Worm (Caenorhabditis elegans) whole organism, young adult: Measurements from ENCODE around the gene gba-3.

Experiments used
- B0336.3 ChIP-seq: fragments of 200-800 bp; sonication (Bioruptor generic); IDR thresholded peaks from 2 replicates; pipeline ENCODE4 v1.3.6; 2022; ENCODE audit warnings: missing genetic modification characterization, missing compliant biosample characterization
- C06A6.2 ChIP-seq: fragments of 200-800 bp; sonication (Bioruptor generic); conservative IDR thresholded peaks from 2 replicates; pipeline ENCODE4 v1.3.6; 2022; ENCODE audit warnings: missing genetic modification characterization, missing compliant biosample characterization
- C17E4.6 ChIP-seq: fragments of 200-800 bp; sonication (Bioruptor generic); IDR thresholded peaks from 2 replicates; pipeline ENCODE4 v1.3.6; 2022; ENCODE audit warnings: missing genetic modification reagents, missing genetic modification characterization, missing compliant biosample characterization
- F10E7.11 ChIP-seq: sonication (generic microtip); optimal IDR thresholded peaks from 2 replicates; lab custom pipeline; 2017; ENCODE audit warnings: mild to moderate bottlenecking, missing genetic modification characterization, moderate library complexity, missing compliant biosample characterization
- F22D6.2 ChIP-seq: sonication (generic microtip); optimal IDR thresholded peaks from 2 replicates; lab custom pipeline; 2016; ENCODE audit warnings: mild to moderate bottlenecking, missing genetic modification characterization, missing compliant biosample characterization
- F52B5.7 ChIP-seq: sonication (generic microtip); optimal IDR thresholded peaks from 2 replicates; lab custom pipeline; 2016; ENCODE audit warnings: mild to moderate bottlenecking, missing genetic modification characterization, missing compliant biosample characterization
- F55B11.4 ChIP-seq: sonication (generic microtip); optimal IDR thresholded peaks from 2 replicates; lab custom pipeline; 2016; ENCODE audit warnings: missing compliant biosample characterization, missing genetic modification characterization, borderline replicate concordance; ENCODE audit not compliant: insufficient read depth
- K12H6.12 ChIP-seq: fragments of 200-800 bp; sonication (Bioruptor generic); optimal IDR thresholded peaks from 2 replicates; lab custom pipeline; 2018; ENCODE audit warnings: mild to moderate bottlenecking, missing genetic modification characterization, missing compliant biosample characterization
- T07F8.4 ChIP-seq: sonication (generic microtip); optimal IDR thresholded peaks from 2 replicates; lab custom pipeline; 2016; ENCODE audit warnings: mild to moderate bottlenecking, missing genetic modification characterization, moderate library complexity, missing compliant biosample characterization
- Y67H2A.10 ChIP-seq: fragments of 200-800 bp; sonication (Bioruptor generic); conservative IDR thresholded peaks from 2 replicates; pipeline ENCODE4 v1.3.6; 2022; ENCODE audit warnings: missing genetic modification reagents, missing genetic modification characterization, missing compliant biosample characterization
- akir-1 ChIP-seq: fragments of 200-800 bp; sonication (Bioruptor generic); optimal IDR thresholded peaks from 2 replicates; lab custom pipeline; 2018; ENCODE audit warnings: mild to moderate bottlenecking, missing genetic modification characterization, moderate library complexity, missing compliant biosample characterization
- ama-1 ChIP-seq, 3 experiments: fragments of 150-350 bp in 1 of 3; sonication (generic microtip) in 2 of 3; optimal IDR thresholded peaks; 2 replicates each; lab custom pipeline; 2014 to 2018; ENCODE audit warnings: missing biosample characterization in 2 of 3, missing genetic modification characterization in 2 of 3, missing genetic modification reagents in 2 of 3
- aptf-2 ChIP-seq: fragments of 200-800 bp; sonication (Bioruptor generic); conservative IDR thresholded peaks from 2 replicates; pipeline ENCODE4 v1.3.6; 2022; ENCODE audit warnings: missing genetic modification reagents, missing genetic modification characterization, missing compliant biosample characterization
- aptf-3 ChIP-seq: fragments of 200-800 bp; sonication (Bioruptor generic); IDR thresholded peaks from 2 replicates; pipeline ENCODE4 v1.3.6; 2022; ENCODE audit warnings: missing genetic modification characterization, missing compliant biosample characterization
- attf-5 ChIP-seq: fragments of 200-800 bp; sonication (Bioruptor generic); optimal IDR thresholded peaks from 2 replicates; lab custom pipeline; 2018; ENCODE audit warnings: mild to moderate bottlenecking, missing genetic modification characterization, missing compliant biosample characterization
- bed-1 ChIP-seq: fragments of 200-800 bp; sonication (Bioruptor generic); IDR thresholded peaks from 2 replicates; pipeline ENCODE4 v1.3.6; 2022; ENCODE audit warnings: missing genetic modification reagents, missing genetic modification characterization, missing compliant biosample characterization
- bed-2 ChIP-seq: fragments of 200-800 bp; sonication (Bioruptor generic); IDR thresholded peaks from 2 replicates; pipeline ENCODE4 v1.3.6; 2022; ENCODE audit warnings: missing genetic modification reagents, missing genetic modification characterization, missing compliant biosample characterization
- ceh-40 ChIP-seq: fragments of 200-800 bp; sonication (Bioruptor generic); IDR thresholded peaks from 2 replicates; pipeline ENCODE4 v1.3.6; 2022; ENCODE audit warnings: missing genetic modification characterization, missing compliant biosample characterization
- efl-1 ChIP-seq: fragments of 150-350 bp; optimal IDR thresholded peaks from 2 replicates; lab custom pipeline; 2014; ENCODE audit warnings: missing biosample characterization, missing genetic modification reagents, missing genetic modification characterization
- egrh-3 ChIP-seq: fragments of 200-800 bp; sonication (Bioruptor generic); IDR thresholded peaks from 2 replicates; pipeline ENCODE4 v1.3.6; 2022; ENCODE audit warnings: missing genetic modification reagents, missing genetic modification characterization, missing compliant biosample characterization
- ekl-4 ChIP-seq: fragments of 200-800 bp; sonication (Bioruptor generic); IDR thresholded peaks from 2 replicates; pipeline ENCODE4 v1.3.6; 2022; ENCODE audit warnings: missing genetic modification reagents, missing genetic modification characterization, missing compliant biosample characterization
- ets-4 ChIP-seq: fragments of 200-800 bp; sonication (Bioruptor generic); optimal IDR thresholded peaks from 2 replicates; lab custom pipeline; 2018; ENCODE audit warnings: mild to moderate bottlenecking, missing genetic modification characterization, missing compliant biosample characterization
- fkh-3 ChIP-seq: sonication (generic microtip); optimal IDR thresholded peaks from 2 replicates; lab custom pipeline; 2016; ENCODE audit warnings: mild to moderate bottlenecking, missing genetic modification characterization, missing compliant biosample characterization
- hsf-1 ChIP-seq: fragments of 200-800 bp; sonication (Bioruptor generic); IDR thresholded peaks from 2 replicates; pipeline ENCODE4 v1.3.6; 2022; ENCODE audit warnings: missing genetic modification reagents, missing genetic modification characterization, missing compliant biosample characterization
- lin-26 ChIP-seq: fragments of 200-800 bp; sonication (Bioruptor generic); IDR thresholded peaks from 2 replicates; pipeline ENCODE4 v1.3.6; 2022; ENCODE audit warnings: missing genetic modification reagents, missing genetic modification characterization, missing compliant biosample characterization
- lsl-1 ChIP-seq: fragments of 200-800 bp; sonication (Bioruptor generic); optimal IDR thresholded peaks from 2 replicates; lab custom pipeline; 2018; ENCODE audit warnings: mild to moderate bottlenecking, missing genetic modification characterization, moderate library complexity, missing compliant biosample characterization
- mel-28 ChIP-seq: sonication (generic microtip); optimal IDR thresholded peaks from 2 replicates; lab custom pipeline; 2016; ENCODE audit warnings: borderline replicate concordance, mild to moderate bottlenecking, missing genetic modification characterization, missing compliant biosample characterization
- mes-4 ChIP-seq: sonication (generic microtip); optimal IDR thresholded peaks from 2 replicates; lab custom pipeline; 2016; ENCODE audit warnings: missing genotype, missing genetic modification characterization, missing compliant biosample characterization
- nfyb-1 ChIP-seq: fragments of 200-800 bp; sonication (Bioruptor generic); IDR thresholded peaks from 2 replicates; pipeline ENCODE4 v1.3.6; 2022; ENCODE audit warnings: missing genetic modification reagents, missing genetic modification characterization, missing compliant biosample characterization
- nhr-90 ChIP-seq: sonication (generic microtip); optimal IDR thresholded peaks from 2 replicates; lab custom pipeline; 2016; ENCODE audit warnings: missing genotype, mild to moderate bottlenecking, missing genetic modification characterization, missing compliant biosample characterization
- repo-1 ChIP-seq: sonication (generic microtip); optimal IDR thresholded peaks from 2 replicates; lab custom pipeline; 2017; ENCODE audit warnings: mild to moderate bottlenecking, missing genetic modification characterization, missing compliant biosample characterization
- tbx-9 ChIP-seq: sonication (generic microtip); optimal IDR thresholded peaks from 2 replicates; lab custom pipeline; 2016; ENCODE audit warnings: borderline replicate concordance, missing genetic modification characterization, inconsistent platforms, missing compliant biosample characterization
- zfh-2 ChIP-seq: fragments of 200-800 bp; sonication (Bioruptor generic); conservative IDR thresholded peaks from 2 replicates; pipeline ENCODE4 v1.3.6; 2022; ENCODE audit warnings: missing genetic modification reagents, missing genetic modification characterization, missing compliant biosample characterization
- ztf-22 ChIP-seq: fragments of 200-800 bp; sonication (Bioruptor generic); optimal IDR thresholded peaks from 2 replicates; lab custom pipeline; 2018; ENCODE audit warnings: mild to moderate bottlenecking, missing genetic modification characterization, moderate library complexity, missing compliant biosample characterization
- ztf-25 ChIP-seq: fragments of 200-800 bp; sonication (Bioruptor generic); IDR thresholded peaks from 2 replicates; pipeline ENCODE4 v1.3.6; 2022; ENCODE audit warnings: missing genetic modification reagents, missing genetic modification characterization, missing compliant biosample characterization

The gba-3 gene

DNA sequence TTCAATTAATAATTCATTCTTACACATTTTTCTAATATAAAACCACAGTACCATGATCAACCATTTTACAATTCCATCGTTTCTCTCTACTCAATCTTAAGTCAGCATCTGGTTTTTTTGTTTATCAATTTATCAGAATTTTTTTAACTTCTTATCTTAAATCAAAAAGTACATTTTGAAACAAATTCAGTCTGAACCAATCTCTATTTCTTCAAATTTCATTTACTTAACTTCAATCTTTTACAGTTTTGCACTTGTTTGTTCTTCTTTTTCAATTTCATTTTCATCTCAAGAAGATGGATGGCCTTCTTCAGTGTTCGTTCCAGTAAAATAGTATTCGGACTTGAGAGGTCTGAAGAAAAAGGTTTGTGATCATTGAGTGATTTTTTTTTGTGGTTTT lies at the start of gene gba-3:
TSS of gene gba-3 (plus strand) at position 301 of the 400 bp plus-strand sequence.
- TF ChIP-seq ztf-25 (GFP tag; lab: Robert Waterston, UW) (no peak), hsf-1 (GFP tag; lab: Robert Waterston, UW) (no peak), aptf-3 (GFP tag; lab: Robert Waterston, UW) (no peak), F10E7.11 (tag; lab: Kevin White, UChicago) (no peak), K12H6.12 (tag; lab: Kevin White, UChicago) (no peak), nhr-90 (tag; lab: Kevin White, UChicago) (no peak), akir-1 (GFP tag; lab: Kevin White, UChicago) (no peak), zfh-2 (no peak), bed-1 (GFP tag; lab: Robert Waterston, UW) (no peak), B0336.3 (GFP tag; lab: Robert Waterston, UW) (no peak), F22D6.2 (tag; lab: Kevin White, UChicago) (no peak), repo-1 (tag; lab: Kevin White, UChicago) (no peak), ztf-22 (GFP tag; lab: Kevin White, UChicago) (no peak), mes-4 (tag; lab: Kevin White, UChicago) (no peak)
- TF ChIP-seq, all 124 proteins: peak for 0

DNA sequence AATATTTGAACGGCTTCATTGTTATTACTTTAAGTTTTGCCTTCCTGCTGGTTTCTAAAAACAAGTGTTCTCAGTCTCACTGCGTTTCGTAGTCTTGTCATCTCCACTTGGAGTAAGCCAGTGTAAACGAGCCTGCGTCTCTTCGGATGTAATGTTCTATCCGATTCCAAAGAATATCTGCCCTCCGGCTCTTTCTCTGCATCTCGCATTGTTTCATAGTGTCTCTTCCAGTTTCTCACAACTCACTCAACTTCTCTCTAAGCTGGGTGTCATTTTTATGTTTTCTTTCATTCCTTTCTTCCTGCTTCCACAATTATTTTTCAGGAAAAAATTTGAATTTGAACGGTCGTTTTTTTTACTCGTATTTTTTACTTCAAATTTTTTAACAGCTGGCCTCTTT lies 46.2 kb upstream of the gba-3 start:
- no peak for TF ChIP-seq Y67H2A.10 (GFP tag; lab: Robert Waterston, UW)
- TF ChIP-seq K12H6.12 (tag; lab: Kevin White, UChicago), result no peak
- TF ChIP-seq nfyb-1, result no peak
- TF ChIP-seq aptf-2 (GFP tag; lab: Robert Waterston, UW), result no peak
- no peak for TF ChIP-seq attf-5 (GFP tag; lab: Kevin White, UChicago)
- no peak for TF ChIP-seq F52B5.7 (tag; lab: Kevin White, UChicago)
- TF ChIP-seq tbx-9 (tag; lab: Kevin White, UChicago), result no peak
- no peak for TF ChIP-seq aptf-3 (GFP tag; lab: Robert Waterston, UW)
- TF ChIP-seq ama-1 (optimal IDR thresholded peaks at IDR 0.05; lab: Kevin White, UChicago), result no peak
- no peak for TF ChIP-seq ama-1 (GFP tag; optimal IDR thresholded peaks at IDR 0.05; lab: Kevin White, UChicago)
- no peak for TF ChIP-seq lin-26 (GFP tag; lab: Robert Waterston, UW)

- TF ChIP-seq fkh-3 (tag; lab: Kevin White, UChicago), result no peak
- TF ChIP-seq mel-28 (tag; lab: Kevin White, UChicago), result no peak
- TF ChIP-seq F55B11.4 (tag; lab: Kevin White, UChicago), result no peak
- TF ChIP-seq egrh-3 (GFP tag; lab: Robert Waterston, UW), result no peak
- TF ChIP-seq zfh-2, result no peak
- no peak for TF ChIP-seq C06A6.2
- no peak for TF ChIP-seq ets-4 (GFP tag; lab: Kevin White, UChicago)
- TF ChIP-seq T07F8.4 (tag; lab: Kevin White, UChicago), result no peak
- TF ChIP-seq ekl-4 (GFP tag; lab: Robert Waterston, UW), result no peak
- TF ChIP-seq efl-1 (GFP tag; lab: Kevin White, UChicago), result no peak
- TF ChIP-seq lsl-1 (GFP tag; lab: Kevin White, UChicago), result no peak
- no peak for TF ChIP-seq C17E4.6 (GFP tag; lab: Robert Waterston, UW)
- no peak for TF ChIP-seq bed-2 (GFP tag; lab: Robert Waterston, UW)
- no peak for TF ChIP-seq ceh-40 (GFP tag; lab: Robert Waterston, UW)
- TF ChIP-seq ztf-22 (GFP tag; lab: Kevin White, UChicago), result no peak
- TF ChIP-seq, all 124 proteins: peak for 0
Measured at ce11 chrIV:17427423-17427822, 45.7 kb upstream of the gba-3 start, which contains the start of gene C06A12.3. Gene C06A12.3 (plus strand): TSS chrIV:17427723.
